Worm (Caenorhabditis elegans) whole organism, early embryonic: Measurements from ENCODE around the gene ceh-21.

Source experiments
- B0310.2 ChIP-seq: sonication (generic microtip); optimal IDR thresholded peaks from 2 replicates; lab custom pipeline; 2016; ENCODE audit warnings: mild to moderate bottlenecking, missing genetic modification characterization, missing compliant biosample characterization
- ceh-13 ChIP-seq: fragments of 200-800 bp; sonication (Bioruptor generic); optimal IDR thresholded peaks from 2 replicates; lab custom pipeline; 2018; ENCODE audit warnings: mild to moderate bottlenecking, missing genetic modification characterization, missing compliant biosample characterization
- flt-1 ChIP-seq: fragments of 200-800 bp; sonication (Bioruptor generic); IDR thresholded peaks from 2 replicates; pipeline ENCODE4 v1.3.6; 2022; ENCODE audit warnings: missing genetic modification characterization, missing compliant biosample characterization

DNA sequence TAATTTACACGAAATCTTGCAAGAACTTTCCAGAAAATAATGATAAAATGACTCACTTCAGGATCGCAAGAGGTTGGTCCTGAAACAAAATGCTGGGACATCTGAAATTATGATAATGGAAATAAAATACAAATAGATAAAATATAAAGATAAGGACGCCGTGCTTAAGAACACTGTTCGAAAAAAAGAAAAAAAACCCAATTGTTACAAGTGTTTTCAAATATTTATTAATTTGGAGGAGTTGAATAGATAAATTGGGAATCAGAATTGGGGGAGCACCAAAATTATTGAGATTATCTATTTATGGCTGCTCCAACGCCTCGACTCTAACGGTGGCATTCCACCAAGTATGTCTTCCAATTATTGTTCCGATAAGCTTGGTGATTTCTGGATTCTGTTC lies 4.0 kb downstream of the ceh-21 start, which contains the start of gene ceh-41:
- TF ChIP-seq B0310.2 (tag; lab: Kevin White, UChicago) (no peak), ceh-13 (GFP tag; lab: Kevin White, UChicago) (no peak), flt-1 (GFP tag; lab: Robert Waterston, UW) (no peak)
